Worm (Caenorhabditis elegans) whole organism, late embryonic: ENCODE results near the gene clec-128.
A peak's percentile ranks its signal among the peaks of the same experiment; 100 is the strongest.

ENCODE experiments used
- C08G9.2 ChIP-seq: sonication (generic microtip); optimal IDR thresholded peaks from 2 replicates; lab custom pipeline; 2016; ENCODE audit warnings: mild to moderate bottlenecking, missing genetic modification characterization, moderate library complexity, missing compliant biosample characterization
- C38D4.7 ChIP-seq: fragments of 200-800 bp; sonication (Bioruptor generic); optimal IDR thresholded peaks from 2 replicates; lab custom pipeline; 2018; ENCODE audit warnings: mild to moderate bottlenecking, missing genetic modification characterization, moderate library complexity, missing compliant biosample characterization
- K02D7.2 ChIP-seq: sonication (generic microtip); optimal IDR thresholded peaks from 2 replicates; lab custom pipeline; 2017; ENCODE audit warnings: mild to moderate bottlenecking, missing genetic modification characterization, missing compliant biosample characterization
- K09A11.1 ChIP-seq: sonication (generic microtip); optimal IDR thresholded peaks from 2 replicates; lab custom pipeline; 2017; ENCODE audit warnings: antibody characterized with exemption, mild to moderate bottlenecking, missing genetic modification characterization, missing compliant biosample characterization; ENCODE audit not compliant: insufficient read depth
- ceh-18 ChIP-seq: sonication (generic microtip); optimal IDR thresholded peaks from 2 replicates; lab custom pipeline; 2016; ENCODE audit warnings: missing genetic modification characterization, missing compliant biosample characterization
- ceh-19 ChIP-seq: fragments of 200-800 bp; sonication (Bioruptor generic); optimal IDR thresholded peaks from 2 replicates; lab custom pipeline; 2018; ENCODE audit warnings: mild to moderate bottlenecking, missing genetic modification characterization, missing compliant biosample characterization
- ceh-2 ChIP-seq: sonication (generic microtip); optimal IDR thresholded peaks from 2 replicates; lab custom pipeline; 2016; ENCODE audit warnings: missing genotype, missing genetic modification characterization, missing compliant biosample characterization
- ceh-22 ChIP-seq: sonication (generic microtip); optimal IDR thresholded peaks from 2 replicates; lab custom pipeline; 2017; ENCODE audit warnings: missing biosample characterization, missing genetic modification characterization
- ceh-24 ChIP-seq: sonication (generic microtip); optimal IDR thresholded peaks from 2 replicates; lab custom pipeline; 2016; ENCODE audit warnings: mild to moderate bottlenecking, missing genetic modification characterization, missing compliant biosample characterization
- ceh-30 ChIP-seq: fragments of 150-350 bp; optimal IDR thresholded peaks from 2 replicates; lab custom pipeline; 2014; ENCODE audit warnings: missing biosample characterization, missing genetic modification characterization
- ceh-31 ChIP-seq: sonication (generic microtip); optimal IDR thresholded peaks from 2 replicates; lab custom pipeline; 2016; ENCODE audit warnings: missing genetic modification characterization, missing compliant biosample characterization
- ceh-34 ChIP-seq: sonication (generic microtip); optimal IDR thresholded peaks from 2 replicates; lab custom pipeline; 2016; ENCODE audit warnings: mild to moderate bottlenecking, missing genetic modification characterization, missing compliant biosample characterization
- ceh-45 ChIP-seq: fragments of 200-800 bp; sonication (Bioruptor generic); IDR thresholded peaks from 2 replicates; pipeline ENCODE4 v1.3.6; 2022; ENCODE audit warnings: missing genetic modification reagents, missing genetic modification characterization, missing compliant biosample characterization
- ceh-48 ChIP-seq: sonication (generic microtip); optimal IDR thresholded peaks from 2 replicates; lab custom pipeline; 2016; ENCODE audit warnings: missing genetic modification characterization, inconsistent platforms, missing compliant biosample characterization
- che-1 ChIP-seq: sonication (generic microtip); optimal IDR thresholded peaks from 2 replicates; lab custom pipeline; 2016; ENCODE audit warnings: mild to moderate bottlenecking, missing genetic modification characterization, missing compliant biosample characterization
- dmd-4 ChIP-seq: sonication (generic microtip); optimal IDR thresholded peaks from 2 replicates; lab custom pipeline; 2016; ENCODE audit warnings: borderline replicate concordance, missing genetic modification characterization, missing compliant biosample characterization
- dve-1 ChIP-seq: sonication (generic microtip); optimal IDR thresholded peaks from 2 replicates; lab custom pipeline; 2017; ENCODE audit warnings: antibody characterized with exemption, mild to moderate bottlenecking, missing genetic modification characterization, missing compliant biosample characterization
- elt-2 ChIP-seq: sonication (generic microtip); optimal IDR thresholded peaks from 2 replicates; lab custom pipeline; 2016; ENCODE audit warnings: missing genetic modification reagents, missing genetic modification characterization, missing compliant biosample characterization
- elt-4 ChIP-seq: sonication (generic microtip); optimal IDR thresholded peaks from 2 replicates; lab custom pipeline; 2016; ENCODE audit warnings: missing genetic modification characterization, missing compliant biosample characterization
- eyg-1 ChIP-seq: sonication (generic microtip); optimal IDR thresholded peaks from 2 replicates; lab custom pipeline; 2016; ENCODE audit warnings: missing genotype, missing genetic modification characterization, missing compliant biosample characterization
- fax-1 ChIP-seq: sonication (generic microtip); optimal IDR thresholded peaks from 2 replicates; lab custom pipeline; 2016; ENCODE audit warnings: missing genotype, missing genetic modification characterization, missing compliant biosample characterization
- fkh-10 ChIP-seq: fragments of 150-350 bp; optimal IDR thresholded peaks from 2 replicates; lab custom pipeline; 2014; ENCODE audit warnings: missing biosample characterization, missing genetic modification reagents, missing genetic modification characterization
- fkh-6 ChIP-seq: sonication (generic microtip); optimal IDR thresholded peaks from 2 replicates; lab custom pipeline; 2016; ENCODE audit warnings: missing genetic modification characterization, missing compliant biosample characterization
- hlh-13 ChIP-seq: fragments of 200-800 bp; sonication (Bioruptor generic); optimal IDR thresholded peaks from 2 replicates; lab custom pipeline; 2018; ENCODE audit warnings: mild to moderate bottlenecking, missing genetic modification characterization, missing compliant biosample characterization
- hlh-6 ChIP-seq: sonication (generic microtip); optimal IDR thresholded peaks from 2 replicates; lab custom pipeline; 2016; ENCODE audit warnings: missing genotype, missing genetic modification characterization, missing compliant biosample characterization
- hlh-8 ChIP-seq: sonication (generic microtip); optimal IDR thresholded peaks from 2 replicates; lab custom pipeline; 2016; ENCODE audit warnings: missing genotype, missing genetic modification characterization, missing compliant biosample characterization
- lim-6 ChIP-seq: sonication (generic microtip); optimal IDR thresholded peaks from 2 replicates; lab custom pipeline; 2016; ENCODE audit warnings: missing genetic modification characterization, missing compliant biosample characterization
- lin-11 ChIP-seq: fragments of 200-800 bp; sonication (Bioruptor generic); optimal IDR thresholded peaks from 2 replicates; lab custom pipeline; 2018; ENCODE audit warnings: mild to moderate bottlenecking, missing genetic modification characterization, missing compliant biosample characterization
- madf-2 ChIP-seq: sonication (generic microtip); optimal IDR thresholded peaks from 2 replicates; lab custom pipeline; 2017; ENCODE audit warnings: missing genetic modification characterization, missing compliant biosample characterization
- nfya-1 ChIP-seq: sonication (generic microtip); optimal IDR thresholded peaks from 2 replicates; lab custom pipeline; 2017; ENCODE audit warnings: missing genetic modification characterization, mild to moderate bottlenecking, missing compliant biosample characterization, antibody characterized with exemption, moderate library complexity
- nhr-232 ChIP-seq: sonication (generic microtip); optimal IDR thresholded peaks from 2 replicates; lab custom pipeline; 2016; ENCODE audit warnings: missing genetic modification characterization, missing compliant biosample characterization
- odd-2 ChIP-seq: sonication (generic microtip); optimal IDR thresholded peaks from 2 replicates; lab custom pipeline; 2017; ENCODE audit warnings: antibody characterized with exemption, mild to moderate bottlenecking, missing genetic modification characterization, missing compliant biosample characterization
- pag-3 ChIP-seq: sonication (generic microtip); optimal IDR thresholded peaks from 2 replicates; lab custom pipeline; 2016; ENCODE audit warnings: missing compliant biosample characterization, missing genetic modification characterization, borderline replicate concordance
- pat-9 ChIP-seq: fragments of 200-800 bp; sonication (Bioruptor generic); optimal IDR thresholded peaks from 2 replicates; lab custom pipeline; 2018; ENCODE audit warnings: mild to moderate bottlenecking, missing genetic modification characterization, moderate library complexity, missing compliant biosample characterization
- pax-1 ChIP-seq: fragments of 150-350 bp; optimal IDR thresholded peaks from 2 replicates; lab custom pipeline; 2014; ENCODE audit warnings: missing biosample characterization, missing genetic modification characterization
- pha-2 ChIP-seq: sonication (generic microtip); optimal IDR thresholded peaks from 2 replicates; lab custom pipeline; 2017; ENCODE audit warnings: mild to moderate bottlenecking, missing genetic modification characterization, missing compliant biosample characterization
- pqm-1 ChIP-seq: sonication (generic microtip); optimal IDR thresholded peaks from 2 replicates; lab custom pipeline; 2016; ENCODE audit warnings: missing genetic modification characterization, missing compliant biosample characterization
- pros-1 ChIP-seq: fragments of 150-350 bp; optimal IDR thresholded peaks from 2 replicates; lab custom pipeline; 2014; ENCODE audit warnings: missing biosample characterization, missing genetic modification reagents, missing genetic modification characterization
- ref-2 ChIP-seq: sonication (generic microtip); optimal IDR thresholded peaks from 2 replicates; lab custom pipeline; 2016; ENCODE audit warnings: missing genetic modification characterization, missing compliant biosample characterization
- sox-2 ChIP-seq: fragments of 200-800 bp; sonication (Bioruptor generic); IDR thresholded peaks from 2 replicates; pipeline ENCODE4 v1.3.6; 2022; ENCODE audit warnings: missing genetic modification reagents, missing genetic modification characterization, missing compliant biosample characterization
- sox-4 ChIP-seq: sonication (generic microtip); optimal IDR thresholded peaks from 2 replicates; lab custom pipeline; 2017; ENCODE audit warnings: mild to moderate bottlenecking, missing genetic modification characterization, inconsistent platforms, missing compliant biosample characterization
- syd-9 ChIP-seq: sonication (generic microtip); optimal IDR thresholded peaks from 2 replicates; lab custom pipeline; 2016; ENCODE audit warnings: mild to moderate bottlenecking, missing genetic modification characterization, moderate library complexity, missing compliant biosample characterization
- tbx-2 ChIP-seq: sonication (generic microtip); optimal IDR thresholded peaks from 2 replicates; lab custom pipeline; 2016; ENCODE audit warnings: missing genetic modification characterization, missing compliant biosample characterization
- ttx-3 ChIP-seq: sonication (generic microtip); optimal IDR thresholded peaks from 2 replicates; lab custom pipeline; 2016; ENCODE audit warnings: missing genetic modification reagents, missing genetic modification characterization, missing compliant biosample characterization
- unc-42 ChIP-seq: sonication (generic microtip); optimal IDR thresholded peaks from 2 replicates; lab custom pipeline; 2016; ENCODE audit warnings: missing genotype, missing genetic modification characterization, missing compliant biosample characterization
- unc-55 ChIP-seq: sonication (generic microtip); optimal IDR thresholded peaks from 2 replicates; lab custom pipeline; 2017; ENCODE audit warnings: missing biosample characterization, missing genetic modification reagents, missing genetic modification characterization
- unc-86 ChIP-seq: sonication (generic microtip); optimal IDR thresholded peaks from 2 replicates; lab custom pipeline; 2016; ENCODE audit warnings: missing genetic modification characterization, missing compliant biosample characterization
- zip-5 ChIP-seq: sonication (generic microtip); optimal IDR thresholded peaks from 2 replicates; lab custom pipeline; 2016; ENCODE audit warnings: missing genetic modification characterization, missing compliant biosample characterization

clec-128 gene

DNA sequence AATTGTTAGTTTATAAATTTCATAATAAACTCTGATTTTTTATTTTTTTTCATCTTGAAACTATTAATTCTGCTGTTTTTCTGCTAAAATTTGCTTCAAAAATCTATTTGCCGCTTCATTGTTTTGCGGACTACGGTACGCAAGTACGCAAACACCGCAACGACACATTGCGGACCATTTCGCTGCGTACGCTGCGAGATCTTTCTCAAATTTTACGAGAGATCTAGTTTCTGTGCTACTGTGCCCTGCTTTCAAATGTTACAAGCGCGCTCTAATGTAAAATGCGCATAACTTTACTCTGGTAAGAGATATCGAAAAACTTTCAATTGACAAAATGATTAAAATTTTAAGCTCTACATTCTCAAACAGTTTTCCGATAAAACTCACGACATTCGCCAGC is 47.3 kb downstream of the clec-128 start:
- TF ChIP-seq ceh-34 (peak; percentile 81), ceh-31 (peak; percentile 13), ceh-18 (peak; percentile 41), nfya-1 (tag; lab: Kevin White, UChicago) (peak; percentile 50), sox-2 (GFP tag; lab: Robert Waterston, UW) (peak; percentile 41; the same call in 1 of the 2 replicates), tbx-2 (tag; lab: Kevin White, UChicago) (peak; percentile 18), unc-42 (tag; lab: Kevin White, UChicago) (peak; percentile 27)

DNA sequence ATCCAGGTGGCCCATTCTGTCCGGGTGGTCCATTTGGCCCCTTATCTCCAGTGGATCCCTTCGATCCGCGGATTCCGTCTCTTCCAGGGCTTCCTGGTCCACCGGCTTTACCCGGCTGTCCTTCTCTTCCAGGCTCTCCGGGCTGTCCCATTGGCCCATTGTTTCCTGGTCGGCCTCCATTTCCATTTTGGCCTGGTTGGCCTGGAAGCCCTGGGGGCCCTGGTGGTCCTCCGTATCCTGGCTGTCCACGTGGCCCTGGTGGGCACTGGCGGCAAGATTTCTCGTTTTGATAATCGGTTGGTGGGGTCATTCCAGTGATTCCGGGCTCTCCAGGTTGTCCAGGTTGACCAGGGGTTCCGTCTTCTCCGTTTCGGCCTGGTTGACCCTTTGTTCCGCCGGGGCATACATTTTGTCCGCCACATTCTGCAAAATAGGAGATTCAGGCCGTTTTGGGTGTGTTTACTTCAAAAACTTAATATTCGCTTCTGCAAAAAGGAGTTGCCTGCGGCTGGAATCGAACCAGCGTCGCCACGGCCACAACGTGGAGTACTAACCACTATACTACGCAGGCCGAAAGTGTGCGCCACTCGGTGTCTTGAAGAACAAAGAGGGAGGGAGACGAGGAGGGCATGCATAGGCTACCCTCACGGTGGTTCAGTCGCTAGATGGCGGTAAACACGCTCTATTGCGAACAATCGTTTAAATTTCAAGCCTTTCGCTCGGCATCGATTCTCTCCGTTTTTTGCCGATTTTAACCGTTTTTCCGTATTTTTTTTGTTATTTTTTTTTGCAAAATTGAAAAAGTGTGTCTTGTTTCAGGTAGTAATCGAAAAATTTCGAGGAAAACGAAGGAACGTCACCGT is 49.6 kb downstream of the clec-128 start, which contains the start of gene W09G10.9:
Gene W09G10.9 (plus strand): TSS at position 813 of the 863 bp plus-strand sequence.
- TF ChIP-seq ceh-22: peak; percentile 59
- peak; percentile 51 for TF ChIP-seq zip-5 (tag; lab: Kevin White, UChicago)
- no peak for TF ChIP-seq ceh-24 (tag; lab: Kevin White, UChicago)
- TF ChIP-seq hlh-6 (tag; lab: Kevin White, UChicago): peak; percentile 77
- no peak for TF ChIP-seq lim-6 (tag; lab: Kevin White, UChicago)
- no peak for TF ChIP-seq odd-2 (tag; lab: Kevin White, UChicago)
- TF ChIP-seq madf-2 (tag; lab: Kevin White, UChicago): peak; percentile 76
- peak; percentile 66 for TF ChIP-seq fkh-6 (tag; lab: Kevin White, UChicago)
- TF ChIP-seq C08G9.2 (tag; lab: Kevin White, UChicago): peak; percentile 4
- peak; percentile 39 for TF ChIP-seq ceh-31
- TF ChIP-seq K09A11.1 (tag; lab: Kevin White, UChicago): peak; percentile 26
- peak; percentile 68 for TF ChIP-seq ttx-3
- peak; percentile 79 for TF ChIP-seq lin-11 (tag; lab: Kevin White, UChicago)
- peak; percentile 77 for TF ChIP-seq pha-2 (tag; lab: Kevin White, UChicago)
- peak; percentile 74 for TF ChIP-seq che-1 (tag; lab: Kevin White, UChicago)
- TF ChIP-seq ceh-30 (tag; lab: Kevin White, UChicago): no peak
- TF ChIP-seq ref-2 (tag; lab: Kevin White, UChicago): peak; percentile 65
- TF ChIP-seq elt-4 (tag; lab: Kevin White, UChicago): no peak
- peak; percentile 73 for TF ChIP-seq pat-9 (tag; lab: Kevin White, UChicago)
- peak; percentile 62 for TF ChIP-seq ceh-48
- TF ChIP-seq ceh-2 (tag; lab: Kevin White, UChicago): peak; percentile 50
- TF ChIP-seq nfya-1 (tag; lab: Kevin White, UChicago): peak; percentile 57
- TF ChIP-seq sox-4 (tag; lab: Kevin White, UChicago): peak; percentile 80
- TF ChIP-seq fax-1 (tag; lab: Kevin White, UChicago): peak; percentile 65
- TF ChIP-seq nhr-232: peak; percentile 65
- peak; percentile 62 for TF ChIP-seq ceh-34
- TF ChIP-seq hlh-8 (tag; lab: Kevin White, UChicago): no peak
- TF ChIP-seq fkh-10 (GFP tag; lab: Kevin White, UChicago): no peak
- peak; percentile 63 for TF ChIP-seq C38D4.7 (GFP tag; lab: Kevin White, UChicago)
- peak; percentile 79 for TF ChIP-seq ceh-45
- TF ChIP-seq unc-55 (GFP tag; lab: Kevin White, UChicago): no peak
- peak; percentile 70 for TF ChIP-seq dmd-4 (tag; lab: Kevin White, UChicago)
- TF ChIP-seq dve-1 (tag; lab: Kevin White, UChicago): peak; percentile 12
- no peak for TF ChIP-seq pax-1 (tag; lab: Kevin White, UChicago)
- peak; percentile 56 for TF ChIP-seq K02D7.2 (tag; lab: Kevin White, UChicago)
- TF ChIP-seq ceh-18: peak; percentile 73
- TF ChIP-seq unc-86 (tag; lab: Kevin White, UChicago): peak; percentile 75
- TF ChIP-seq pag-3: no peak
- TF ChIP-seq pros-1: no peak
- peak; percentile 77 for TF ChIP-seq ceh-19 (GFP tag; lab: Kevin White, UChicago)
- TF ChIP-seq pqm-1 (tag; lab: Kevin White, UChicago): no peak
- TF ChIP-seq syd-9 (tag; lab: Kevin White, UChicago): no peak
- peak; percentile 54 for TF ChIP-seq hlh-13 (GFP tag; lab: Kevin White, UChicago)
- TF ChIP-seq elt-2 (tag; lab: Kevin White, UChicago): peak; percentile 84
- TF ChIP-seq eyg-1 (tag; lab: Kevin White, UChicago): peak; percentile 49
